Fruit fly (Drosophila melanogaster) whole organism, embryonic: Measurements from ENCODE around the gene Clc.

ENCODE experiments used
- Aef1 ChIP-seq: fragments of 200-800 bp; sonication (Bioruptor generic); IDR thresholded peaks from 3 replicates; pipeline ENCODE4 v1.3.6; 2022; ENCODE audit warnings: missing biosample characterization, missing genetic modification characterization
- Awh ChIP-seq: fragments of 200-800 bp; sonication (Bioruptor generic); IDR thresholded peaks from 2 replicates; pipeline ENCODE4, ENCODE4 v1.3.6; 2022; ENCODE audit warnings: missing biosample characterization, missing genetic modification characterization
- CG10543 ChIP-seq: fragments of 200-800 bp; sonication (Bioruptor generic); optimal IDR thresholded peaks from 3 replicates; lab custom pipeline; 2017; ENCODE audit warnings: missing biosample characterization, mild to moderate bottlenecking, missing genetic modification characterization, moderate library complexity
- CG12071 ChIP-seq: fragments of 200-800 bp; sonication (Bioruptor generic); optimal IDR thresholded peaks from 3 replicates; lab custom pipeline; 2018; ENCODE audit warnings: missing biosample characterization, mild to moderate bottlenecking, missing genetic modification characterization
- CG12942 ChIP-seq: fragments of 200-800 bp; sonication (Bioruptor generic); optimal IDR thresholded peaks from 3 replicates; lab custom pipeline; 2016; ENCODE audit warnings: missing biosample characterization, missing genetic modification characterization
- CG13775 ChIP-seq: fragments of 200-800 bp; sonication (Bioruptor generic); optimal IDR thresholded peaks from 3 replicates; lab custom pipeline; 2017; ENCODE audit warnings: missing biosample characterization, mild to moderate bottlenecking, missing genetic modification characterization
- CG14441 ChIP-seq: fragments of 200-800 bp; sonication (Bioruptor generic); IDR thresholded peaks from 2 replicates; pipeline ENCODE4 v1.3.6; 2022; ENCODE audit warnings: missing biosample characterization, missing genetic modification characterization
- CG14710 ChIP-seq: fragments of 200-800 bp; sonication (Bioruptor generic); optimal IDR thresholded peaks from 3 replicates; lab custom pipeline; 2019; ENCODE audit warnings: missing biosample characterization, mild to moderate bottlenecking, missing genetic modification characterization, moderate library complexity
- CG15601 ChIP-seq: fragments of 200-800 bp; sonication (Bioruptor generic); optimal IDR thresholded peaks from 3 replicates; lab custom pipeline; 2019; ENCODE audit warnings: missing biosample characterization, mild to moderate bottlenecking, missing genetic modification characterization, moderate library complexity
- CG1603 ChIP-seq: fragments of 200-800 bp; sonication (Bioruptor generic); optimal IDR thresholded peaks from 2 replicates; lab custom pipeline; 2019; ENCODE audit warnings: missing biosample characterization, mild to moderate bottlenecking, missing genetic modification characterization, moderate library complexity
- CG17385 ChIP-seq: fragments of 200-800 bp; sonication (Bioruptor generic); optimal IDR thresholded peaks from 3 replicates; lab custom pipeline; 2018; ENCODE audit warnings: missing biosample characterization, mild to moderate bottlenecking, missing genetic modification characterization
- CG1832 ChIP-seq: fragments of 200-800 bp; sonication (Bioruptor generic); optimal IDR thresholded peaks from 2 replicates; lab custom pipeline; 2017; ENCODE audit warnings: missing biosample characterization, mild to moderate bottlenecking, missing genetic modification characterization, inconsistent platforms
- CG18476 ChIP-seq: fragments of 200-800 bp; sonication (Bioruptor generic); optimal IDR thresholded peaks from 2 replicates; lab custom pipeline; 2016; ENCODE audit warnings: missing biosample characterization, mild to moderate bottlenecking, missing genetic modification characterization
- CG2120 ChIP-seq: fragments of 200-800 bp; sonication (Bioruptor generic); optimal IDR thresholded peaks from 3 replicates; lab custom pipeline; 2016; ENCODE audit warnings: missing biosample characterization, missing genetic modification characterization
- CG30403 ChIP-seq: fragments of 200-800 bp; sonication (Bioruptor generic); optimal IDR thresholded peaks from 3 replicates; lab custom pipeline; 2016; ENCODE audit warnings: missing biosample characterization, missing genetic modification characterization
- CG43689 ChIP-seq: fragments of 200-800 bp; sonication (Bioruptor generic); IDR thresholded peaks from 2 replicates; pipeline ENCODE4 v1.3.6; 2022; ENCODE audit warnings: missing biosample characterization, missing genetic modification characterization
- CG4404 ChIP-seq: fragments of 200-800 bp; sonication (Bioruptor generic); IDR thresholded peaks from 2 replicates; pipeline ENCODE4 v1.3.6; 2022; ENCODE audit warnings: missing biosample characterization, missing genetic modification characterization
- CG5245 ChIP-seq: fragments of 200-800 bp; sonication (Bioruptor generic); optimal IDR thresholded peaks from 3 replicates; lab custom pipeline; 2016; ENCODE audit warnings: missing biosample characterization, missing genetic modification characterization
- CG6272 ChIP-seq: fragments of 200-800 bp; sonication (Bioruptor generic); IDR thresholded peaks from 2 replicates; pipeline ENCODE4 v1.3.6; 2022; ENCODE audit warnings: missing biosample characterization, missing genetic modification characterization
- CG7556 ChIP-seq: fragments of 200-800 bp; sonication (Bioruptor generic); optimal IDR thresholded peaks from 2 replicates; lab custom pipeline; 2017; ENCODE audit warnings: missing biosample characterization, mild to moderate bottlenecking, missing genetic modification characterization
- CG7786 ChIP-seq: fragments of 200-800 bp; sonication (Bioruptor generic); optimal IDR thresholded peaks from 2 replicates; lab custom pipeline; 2016; ENCODE audit warnings: missing biosample characterization, missing genetic modification characterization
- CG8944 ChIP-seq: fragments of 200-800 bp; sonication (Bioruptor generic); optimal IDR thresholded peaks from 3 replicates; lab custom pipeline; 2016; ENCODE audit warnings: missing biosample characterization, missing genetic modification characterization
- CHES-1-like ChIP-seq: fragments of 200-800 bp; sonication (Bioruptor generic); optimal IDR thresholded peaks from 2 replicates; lab custom pipeline; 2016; ENCODE audit warnings: missing biosample characterization, missing genetic modification characterization
- Camta ChIP-seq: fragments of 200-800 bp; sonication (Bioruptor generic); optimal IDR thresholded peaks from 2 replicates; lab custom pipeline; 2016; ENCODE audit warnings: missing biosample characterization, missing genetic modification characterization
- D19A ChIP-seq: fragments of 200-800 bp; optimal IDR thresholded peaks from 3 replicates; lab custom pipeline; 2019; ENCODE audit warnings: missing biosample characterization, mild to moderate bottlenecking, missing genetic modification characterization, moderate library complexity
- Gug ChIP-seq: fragments of 200-800 bp; sonication (Bioruptor generic); IDR thresholded peaks from 4 replicates; pipeline ENCODE4 v1.3.6; 2022; ENCODE audit warnings: missing biosample characterization, missing genetic modification characterization
- Hand ChIP-seq: fragments of 200-800 bp; sonication (Bioruptor generic); optimal IDR thresholded peaks from 2 replicates; lab custom pipeline; 2017; ENCODE audit warnings: mild to moderate bottlenecking, missing biosample characterization, missing genetic modification reagents, missing genetic modification characterization
- Kr ChIP-seq: fragments of 200-800 bp; sonication (Bioruptor generic); optimal IDR thresholded peaks from 2 replicates; lab custom pipeline; 2017; ENCODE audit warnings: missing biosample characterization, mild to moderate bottlenecking, missing genetic modification characterization
- Lhr ChIP-seq: fragments of 200-800 bp; sonication (Bioruptor generic); optimal IDR thresholded peaks from 3 replicates; lab custom pipeline; 2017; ENCODE audit warnings: mild to moderate bottlenecking, missing biosample characterization, missing genetic modification reagents, missing genetic modification characterization
- MTF-1 ChIP-seq: fragments of 200-800 bp; sonication (Bioruptor generic); optimal IDR thresholded peaks from 2 replicates; lab custom pipeline; 2018; ENCODE audit warnings: missing biosample characterization, mild to moderate bottlenecking, missing genetic modification characterization, borderline replicate concordance
- Nf-YA ChIP-seq: fragments of 200-800 bp; sonication (Bioruptor generic); IDR thresholded peaks from 2 replicates; pipeline ENCODE4 v1.3.6; 2022; ENCODE audit warnings: missing biosample characterization, missing genetic modification characterization
- PHDP ChIP-seq: fragments of 200-800 bp; sonication (Bioruptor generic); optimal IDR thresholded peaks from 3 replicates; lab custom pipeline; 2018; ENCODE audit warnings: missing biosample characterization, mild to moderate bottlenecking, missing genetic modification characterization, moderate library complexity
- Ravus ChIP-seq: fragments of 200-800 bp; sonication (Bioruptor generic); IDR thresholded peaks from 2 replicates; pipeline ENCODE4 v1.3.6; 2022; ENCODE audit warnings: missing biosample characterization, missing genetic modification characterization
- bigmax ChIP-seq: fragments of 200-800 bp; sonication (Bioruptor generic); optimal IDR thresholded peaks from 2 replicates; lab custom pipeline; 2018; ENCODE audit warnings: missing biosample characterization, mild to moderate bottlenecking, missing genetic modification characterization
- br ChIP-seq: fragments of >200 bp; optimal IDR thresholded peaks from 2 replicates; lab custom pipeline; 2017
- crol ChIP-seq: fragments of 200-800 bp; sonication (Bioruptor generic); IDR thresholded peaks from 2 replicates; pipeline ENCODE4 v1.3.6; 2022; ENCODE audit warnings: missing biosample characterization, missing genetic modification characterization
- dm ChIP-seq: fragments of 200-800 bp; sonication (Bioruptor generic); optimal IDR thresholded peaks from 3 replicates; lab custom pipeline; 2016; ENCODE audit warnings: missing biosample characterization, missing genetic modification characterization
- dmrt99B ChIP-seq: fragments of 200-800 bp; sonication (Bioruptor generic); optimal IDR thresholded peaks from 2 replicates; lab custom pipeline; 2018; ENCODE audit warnings: missing biosample characterization, mild to moderate bottlenecking, missing genetic modification characterization, moderate library complexity
- gsb ChIP-seq: fragments of 200-800 bp; sonication (Bioruptor generic); IDR thresholded peaks from 2 replicates; pipeline ENCODE4 v1.3.6; 2022; ENCODE audit warnings: missing biosample characterization, missing genetic modification characterization
- gt ChIP-seq: fragments of 200-800 bp; sonication (Bioruptor generic); IDR thresholded peaks from 2 replicates; pipeline ENCODE4 v1.3.6; 2022; ENCODE audit warnings: missing biosample characterization, missing genetic modification characterization
- h ChIP-seq: fragments of >200 bp; optimal IDR thresholded peaks from 2 replicates; lab custom pipeline; 2017
- her ChIP-seq: fragments of 200-800 bp; sonication (Bioruptor generic); optimal IDR thresholded peaks from 2 replicates; lab custom pipeline; 2016; ENCODE audit warnings: missing biosample characterization, missing genetic modification characterization
- kay ChIP-seq: fragments of 200-800 bp; sonication (Bioruptor generic); optimal IDR thresholded peaks from 2 replicates; lab custom pipeline; 2016; ENCODE audit warnings: missing biosample characterization, missing genetic modification characterization
- nerfin-1 ChIP-seq: fragments of 200-800 bp; sonication (Bioruptor generic); optimal IDR thresholded peaks from 3 replicates; lab custom pipeline; 2019; ENCODE audit warnings: missing biosample characterization, mild to moderate bottlenecking, missing genetic modification characterization, moderate library complexity
- p53 ChIP-seq: fragments of 200-800 bp; sonication (Bioruptor generic); optimal IDR thresholded peaks from 2 replicates; lab custom pipeline; 2016; ENCODE audit warnings: missing biosample characterization, missing genetic modification characterization
- pho ChIP-seq: fragments of 200-800 bp; sonication (Bioruptor generic); optimal IDR thresholded peaks from 2 replicates; lab custom pipeline; 2016; ENCODE audit warnings: missing biosample characterization, missing genetic modification characterization
- ro ChIP-seq: fragments of 200-800 bp; sonication (Bioruptor generic); IDR thresholded peaks from 2 replicates; pipeline ENCODE4 v1.3.6; 2022; ENCODE audit warnings: missing biosample characterization, missing genetic modification characterization
- sisA ChIP-seq: fragments of 200-800 bp; sonication (Bioruptor generic); IDR thresholded peaks from 2 replicates; pipeline ENCODE4 v1.3.6; 2022; ENCODE audit warnings: missing biosample characterization, missing genetic modification characterization
- tll ChIP-seq, 2 experiments: fragments of 200-800 bp in 1 of 2; fragments of >200 bp in 1 of 2; sonication (Bioruptor generic) in 1 of 2; optimal IDR thresholded peaks; 2 replicates each; lab custom pipeline; 2017 to 2019; ENCODE audit warnings: missing biosample characterization in 2 of 2, missing genetic modification characterization in 2 of 2, mild to moderate bottlenecking in 1 of 2, moderate library complexity in 1 of 2
- tna ChIP-seq: fragments of 200-800 bp; sonication (Bioruptor generic); IDR thresholded peaks from 2 replicates; pipeline ENCODE4 v1.3.6; 2022; ENCODE audit warnings: missing biosample characterization, missing genetic modification characterization; ENCODE audit not compliant: partially characterized antibody
- trem ChIP-seq: fragments of 200-800 bp; optimal IDR thresholded peaks from 3 replicates; lab custom pipeline; 2019; ENCODE audit warnings: missing biosample characterization, mild to moderate bottlenecking, missing genetic modification characterization, moderate library complexity
- tup ChIP-seq: fragments of 200-800 bp; sonication (Bioruptor generic); optimal IDR thresholded peaks from 2 replicates; lab custom pipeline; 2016; ENCODE audit warnings: missing biosample characterization, mild to moderate bottlenecking, missing genetic modification characterization, moderate library complexity
- wor ChIP-seq: fragments of 200-800 bp; sonication (Bioruptor generic); IDR thresholded peaks from 2 replicates; pipeline ENCODE4 v1.3.6; 2022; ENCODE audit warnings: missing biosample characterization, missing genetic modification characterization
- yki ChIP-seq: fragments of >200 bp; optimal IDR thresholded peaks from 3 replicates; lab custom pipeline; 2018

Gene Clc

dm6 chr3L:20198138-20198559, 42.7 kb upstream of the Clc start, which contains the start of gene CG42674:
Gene CG42674, minus strand, starts transcription at chr3L:20198317.
- no peak for TF ChIP-seq nerfin-1 (tag; lab: Kevin White, UChicago)
- no peak for TF ChIP-seq br (lab: Kevin White, UChicago)
- no peak for TF ChIP-seq CG43689 (GFP tag; lab: Robert Waterston, UW)
- TF ChIP-seq h (lab: Kevin White, UChicago), result no peak
- TF ChIP-seq yki, result no peak
- TF ChIP-seq trem (tag; lab: Kevin White, UChicago), result no peak
- no peak for TF ChIP-seq CG7786
- no peak for TF ChIP-seq ro (GFP tag; lab: Robert Waterston, UW)
- no peak for TF ChIP-seq kay (GFP tag; lab: Kevin White, UChicago)
- TF ChIP-seq crol, result no peak
- no peak for TF ChIP-seq CG8944
- no peak for TF ChIP-seq gt
- peak; percentile 93 for TF ChIP-seq D19A (tag; lab: Kevin White, UChicago)
- TF ChIP-seq CG30403 (GFP tag; lab: Kevin White, UChicago), result no peak
- TF ChIP-seq Camta, result no peak
- TF ChIP-seq CG18476 (GFP tag; lab: Kevin White, UChicago), result no peak
- no peak for TF ChIP-seq Aef1 (GFP tag; lab: Robert Waterston, UW)
- no peak for TF ChIP-seq CG1832 (GFP tag; lab: Kevin White, UChicago)
- no peak for TF ChIP-seq gsb (GFP tag; lab: Robert Waterston, UW)
- TF ChIP-seq CHES-1-like (GFP tag; lab: Kevin White, UChicago), result no peak
- peak; percentile 60 for TF ChIP-seq CG15601 (tag; lab: Kevin White, UChicago)
- TF ChIP-seq bigmax (GFP tag; lab: Kevin White, UChicago), result no peak
- no peak for TF ChIP-seq tll (GFP tag; optimal IDR thresholded peaks at IDR 0.05; lab: Kevin White, UChicago)
- TF ChIP-seq p53 (GFP tag; lab: Kevin White, UChicago), result no peak
- TF ChIP-seq Gug (GFP tag; lab: Robert Waterston, UW), result no peak
- TF ChIP-seq CG12071 (GFP tag; lab: Kevin White, UChicago), result no peak
- TF ChIP-seq dmrt99B (tag; lab: Kevin White, UChicago), result no peak
- TF ChIP-seq CG14710 (tag; lab: Kevin White, UChicago), result no peak
- TF ChIP-seq Nf-YA (GFP tag; lab: Robert Waterston, UW), result no peak
- TF ChIP-seq her (GFP tag; lab: Kevin White, UChicago), result no peak
- TF ChIP-seq Ravus (GFP tag; lab: Robert Waterston, UW), result no peak
- TF ChIP-seq CG4404 (GFP tag; lab: Robert Waterston, UW), result no peak
- TF ChIP-seq dm, result no peak
- TF ChIP-seq tup (GFP tag; lab: Kevin White, UChicago), result no peak
- TF ChIP-seq sisA (GFP tag; lab: Robert Waterston, UW), result no peak
- no peak for TF ChIP-seq CG1603 (tag; lab: Kevin White, UChicago)
- no peak for TF ChIP-seq pho (GFP tag; lab: Kevin White, UChicago)
- TF ChIP-seq Lhr, result no peak
- TF ChIP-seq PHDP (tag; lab: Kevin White, UChicago), result no peak
- TF ChIP-seq CG6272 (GFP tag; lab: Robert Waterston, UW), result no peak
- no peak for TF ChIP-seq CG14441 (GFP tag; lab: Robert Waterston, UW)
- no peak for TF ChIP-seq CG12942 (GFP tag; lab: Kevin White, UChicago)
- TF ChIP-seq CG5245 (GFP tag; lab: Kevin White, UChicago), result no peak
- no peak for TF ChIP-seq CG7556 (GFP tag; lab: Kevin White, UChicago)
- peak; percentile 9 for TF ChIP-seq CG17385 (GFP tag; lab: Kevin White, UChicago)
- TF ChIP-seq CG2120, result no peak
- peak; percentile 5 for TF ChIP-seq CG10543
- TF ChIP-seq CG13775 (GFP tag; lab: Kevin White, UChicago), result no peak
- TF ChIP-seq tna, result no peak
- no peak for TF ChIP-seq MTF-1 (GFP tag; lab: Kevin White, UChicago)
- no peak for TF ChIP-seq wor (GFP tag; lab: Robert Waterston, UW)
- no peak for TF ChIP-seq Hand (GFP tag; lab: Kevin White, UChicago)
- TF ChIP-seq Kr (GFP tag; lab: Kevin White, UChicago), result no peak
- no peak for TF ChIP-seq Awh (GFP tag; lab: Robert Waterston, UW)
